Fruit fly (Drosophila melanogaster) Kc167 (cell line): ENCODE measurements around the gene I-t.

Experiments used
- Myc ChIP-seq: fragments of >200 bp; optimal IDR thresholded peaks from 2 replicates; lab custom pipeline; 2017; ENCODE audit warnings: missing external identifiers
- Sin3A ChIP-seq: fragments of >200 bp; optimal IDR thresholded peaks from 2 replicates; lab custom pipeline; 2018; ENCODE audit warnings: missing external identifiers
- h ChIP-seq: fragments of >200 bp; optimal IDR thresholded peaks from 3 replicates; lab custom pipeline; 2018; ENCODE audit warnings: missing external identifiers
- insv ChIP-seq: fragments of >200 bp; optimal IDR thresholded peaks from 3 replicates; lab custom pipeline; 2018; ENCODE audit warnings: missing external identifiers
- ttk ChIP-seq: sonication (Bioruptor generic); optimal IDR thresholded peaks from 2 replicates; lab custom pipeline; 2017; ENCODE audit warnings: missing external identifiers

dm6 chr3R:11694311-11695305 is 9.2 kb upstream of the I-t start, which contains the start of gene Fer3:
- no peak for TF ChIP-seq Sin3A (lab: Kevin White, UChicago)
- TF ChIP-seq h (lab: Kevin White, UChicago), result no peak
- TF ChIP-seq ttk (lab: Kevin White, UChicago), result no peak
- no peak for TF ChIP-seq insv (lab: Kevin White, UChicago)
- TF ChIP-seq Myc (lab: Kevin White, UChicago), result no peak
